Worm (Caenorhabditis elegans): ENCODE data around the gene F38B6.2.

Gene F38B6.2

DNA sequence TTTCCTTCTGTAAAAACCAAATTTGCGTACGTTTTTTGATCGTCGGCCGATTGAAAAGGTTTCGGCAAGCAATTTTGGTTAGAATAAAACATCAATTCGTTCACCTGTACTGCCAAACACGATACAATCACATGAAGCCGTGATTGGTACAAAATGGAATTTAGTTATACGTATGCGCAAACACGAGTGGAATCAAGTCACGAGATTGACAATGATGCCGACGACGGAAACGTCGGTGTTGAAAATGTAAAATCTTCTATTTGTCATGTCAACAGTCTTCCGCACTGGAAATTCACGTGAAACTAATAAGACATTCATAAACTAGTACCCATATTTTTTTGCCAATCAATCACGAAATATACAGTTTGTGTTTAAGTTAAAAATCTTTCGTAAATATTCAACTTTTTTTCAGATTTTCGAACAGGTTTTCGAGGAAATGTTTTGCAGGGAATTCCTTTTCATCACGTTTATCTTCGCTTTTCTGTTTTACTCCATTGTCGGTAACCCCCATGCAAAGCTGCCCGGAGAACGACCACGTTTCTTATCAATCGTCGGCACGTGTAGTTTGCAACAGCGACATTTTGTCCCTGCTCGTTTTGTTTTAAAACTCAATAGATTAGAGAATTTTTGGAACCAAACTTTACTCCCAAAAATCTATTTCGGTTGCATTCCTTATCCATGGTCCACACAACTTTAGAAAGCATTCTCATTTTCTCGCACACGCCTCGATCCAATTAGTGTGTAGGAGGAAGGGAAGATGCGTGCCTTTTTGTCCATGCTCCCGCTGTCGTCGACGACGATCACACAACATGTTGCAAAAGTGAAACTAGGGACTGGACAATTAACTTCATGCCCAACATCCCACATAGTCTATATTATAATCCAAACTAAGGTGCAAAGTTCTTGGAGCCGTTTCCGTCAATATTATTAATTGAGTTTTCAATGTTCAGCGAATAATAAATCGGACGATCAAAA lies 41.0 kb downstream of the F38B6.2 start (continued):
- TF ChIP-seq swsn-7 (tag; optimal IDR thresholded peaks at IDR 0.05) (peak; percentile 38), fkh-8 (tag; optimal IDR thresholded peaks at IDR 0.05) (peak; percentile 28), C16A3.4 (tag; optimal IDR thresholded peaks at IDR 0.05) (peak; percentile 40), lin-39 (tag; optimal IDR thresholded peaks at IDR 0.05) (no peak), fos-1 (tag; optimal IDR thresholded peaks at IDR 0.05) (no peak), tbx-2 (tag; optimal IDR thresholded peaks at IDR 0.05) (peak; percentile 59), vab-15 (tag; optimal IDR thresholded peaks at IDR 0.05) (peak; percentile 78), unc-30 (tag; optimal IDR thresholded peaks at IDR 0.05) (no peak), mab-9 (GFP tag; IDR thresholded peaks at IDR 0.05) (no peak), hlh-17 (GFP tag; optimal IDR thresholded peaks at IDR 0.05; ENCODE audit: borderline replicate concordance) (no peak), lir-3 (tag; optimal IDR thresholded peaks at IDR 0.05; ENCODE audit: poor library complexity) (peak; percentile 15), nhr-84 (tag; optimal IDR thresholded peaks at IDR 0.05) (no peak), elt-2 (tag; optimal IDR thresholded peaks at IDR 0.05) (peak; percentile 75)

DNA sequence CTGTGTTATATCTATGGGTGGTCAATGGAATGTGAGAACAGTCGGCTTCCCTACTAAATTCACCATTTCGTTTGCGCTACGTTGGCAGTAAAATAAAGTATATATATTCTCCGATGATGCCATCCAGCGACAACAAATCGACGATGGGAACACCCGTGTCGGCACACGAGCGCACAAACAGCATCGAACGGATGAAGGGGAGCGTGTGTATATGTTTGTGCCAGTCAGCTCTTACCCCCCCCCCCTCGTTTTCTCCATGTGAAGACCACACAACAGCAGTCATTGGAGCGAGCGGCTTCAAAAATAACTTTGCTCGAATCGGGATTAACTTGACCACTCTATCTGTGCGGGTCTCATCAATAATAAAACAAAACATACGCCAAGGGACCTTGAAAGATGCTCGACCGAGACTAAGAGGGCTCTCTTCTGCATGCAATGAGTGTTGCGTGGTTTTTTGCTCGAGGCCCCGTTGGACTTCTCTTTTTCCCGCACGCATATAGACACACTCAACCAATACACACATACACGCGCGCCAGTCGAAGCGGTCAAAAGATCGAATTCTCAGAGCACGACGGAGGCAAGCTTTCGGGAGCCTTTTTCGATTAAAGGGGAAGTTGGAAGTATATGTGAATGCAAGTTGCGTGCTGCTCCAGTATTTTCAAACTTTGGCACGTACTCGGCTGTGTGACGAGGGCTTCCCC lies 42.1 kb downstream of the F38B6.2 start:
- peak; percentile 51 for TF ChIP-seq fkh-10 (GFP tag; optimal IDR thresholded peaks at IDR 0.05)
- peak; percentile 70 for TF ChIP-seq unc-86 (tag; optimal IDR thresholded peaks at IDR 0.05)
- TF ChIP-seq vab-15 (tag; optimal IDR thresholded peaks at IDR 0.05), result no peak
- TF ChIP-seq mab-9 (GFP tag; IDR thresholded peaks at IDR 0.05), result 0 out of 2 replicates have a peak, but pooled peaks have one; percentile 28
- peak; percentile 14 for TF ChIP-seq xbp-1 (tag; optimal IDR thresholded peaks at IDR 0.05)
- peak; percentile 58 for TF ChIP-seq dsc-1 (tag; optimal IDR thresholded peaks at IDR 0.05)
- no peak for TF ChIP-seq zag-1 (tag; optimal IDR thresholded peaks at IDR 0.05)
- TF ChIP-seq egl-27 (tag; optimal IDR thresholded peaks at IDR 0.05), result no peak
- TF ChIP-seq fkh-8 (tag; optimal IDR thresholded peaks at IDR 0.05), result peak; percentile 78
- peak in 2 of 3 experiments; percentile 25 to 59 for TF ChIP-seq ceh-82 (tag; optimal IDR thresholded peaks at IDR 0.05)
- TF ChIP-seq unc-98 (GFP tag; IDR thresholded peaks at IDR 0.05), result no peak
- TF ChIP-seq unc-62 (GFP tag; optimal IDR thresholded peaks at IDR 0.05), result no peak
- TF ChIP-seq egl-13 (tag; optimal IDR thresholded peaks at IDR 0.05), result peak; percentile 22
- TF ChIP-seq nhr-12 (tag; optimal IDR thresholded peaks at IDR 0.05), result no peak
- peak; percentile 7 for TF ChIP-seq isw-1 (GFP tag; IDR thresholded peaks at IDR 0.05)
- peak in 1 of 2 experiments; percentile 47 for TF ChIP-seq mdl-1 (tag; optimal IDR thresholded peaks at IDR 0.05)

DNA sequence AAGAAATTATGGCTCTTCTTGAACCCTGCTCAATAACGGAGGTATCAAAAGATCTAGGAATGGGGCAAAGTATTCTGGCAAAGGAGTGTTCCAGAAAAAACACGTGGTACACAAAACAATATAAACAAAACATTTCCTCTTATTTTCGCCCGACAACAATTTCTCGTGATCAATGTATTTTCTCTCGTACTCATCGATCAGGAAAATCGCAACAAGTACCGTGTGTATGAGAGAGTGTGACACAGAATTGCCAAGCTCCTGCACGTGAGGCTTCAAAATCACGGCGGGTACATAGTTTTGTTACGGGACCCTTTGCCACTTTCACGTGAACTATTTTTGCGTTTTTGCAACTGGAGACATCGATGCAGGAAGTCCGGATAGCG lies 42.6 kb downstream of the F38B6.2 start:
- TF ChIP-seq mef-2 (tag; optimal IDR thresholded peaks at IDR 0.05) (peak; percentile 40), ets-5 (GFP tag; IDR thresholded peaks at IDR 0.05) (no peak), lin-39 (tag; optimal IDR thresholded peaks at IDR 0.05) (peak; percentile 83), nhr-84 (tag; optimal IDR thresholded peaks at IDR 0.05) (no peak), sox-4 (tag; optimal IDR thresholded peaks at IDR 0.05) (peak; percentile 12), snpc-4 (tag; optimal IDR thresholded peaks at IDR 0.05) (peak; percentile 5), elt-2 (tag; optimal IDR thresholded peaks at IDR 0.05) (no peak), fkh-4 (tag; optimal IDR thresholded peaks at IDR 0.05; ENCODE audit: borderline replicate concordance) (no peak), vab-15 (tag; optimal IDR thresholded peaks at IDR 0.05) (no peak), nhr-47 (tag; optimal IDR thresholded peaks at IDR 0.05) (peak; percentile 49), ceh-82 (tag; optimal IDR thresholded peaks at IDR 0.05) (no peak), aly-2 (tag; optimal IDR thresholded peaks at IDR 0.05) (no peak), jun-1 (tag; optimal IDR thresholded peaks at IDR 0.05) (no peak), lin-13 (GFP tag; optimal IDR thresholded peaks at IDR 0.05) (peak; percentile 2), fos-1 (tag; optimal IDR thresholded peaks at IDR 0.05) (no peak), xbp-1 (tag; optimal IDR thresholded peaks at IDR 0.05) (peak; percentile 44), nhr-28 (tag; optimal IDR thresholded peaks at IDR 0.05) (no peak), nhr-71 (tag; optimal IDR thresholded peaks at IDR 0.05) (peak; percentile 95), zag-1 (tag; optimal IDR thresholded peaks at IDR 0.05) (no peak), ztf-4 (tag; optimal IDR thresholded peaks at IDR 0.05) (peak; percentile 56), Y116A8C.19 (tag; optimal IDR thresholded peaks at IDR 0.05; ENCODE audit: borderline replicate concordance) (no peak), nhr-77 (tag; optimal IDR thresholded peaks at IDR 0.05) (no peak), efl-1 (optimal IDR thresholded peaks at IDR 0.05) (peak; percentile 12 to 34), efl-1 (GFP tag; optimal IDR thresholded peaks at IDR 0.05 in 1 of 2) (peak in 1 of 2 experiments; percentile 20), ceh-88 (GFP tag; IDR thresholded peaks at IDR 0.05) (peak; percentile 22; the same call in 1 of the 2 replicates), elt-3 (tag; optimal IDR thresholded peaks at IDR 0.05) (peak in 2 of 6 experiments; percentile 4 to 64), sup-37 (GFP tag; optimal IDR thresholded peaks at IDR 0.05) (peak; percentile 58), egl-27 (tag; optimal IDR thresholded peaks at IDR 0.05) (no peak), C16A3.4 (tag; optimal IDR thresholded peaks at IDR 0.05) (peak; percentile 59)
